Fruit fly (Drosophila melanogaster) Kc167 (cell line): ENCODE results near the gene robl37BC.

ENCODE experiments used
- h ChIP-seq: fragments of >200 bp; optimal IDR thresholded peaks from 3 replicates; lab custom pipeline; 2018; ENCODE audit warnings: missing external identifiers
- insv ChIP-seq: fragments of >200 bp; optimal IDR thresholded peaks from 3 replicates; lab custom pipeline; 2018; ENCODE audit warnings: missing external identifiers

Gene robl37BC

dm6 chr2L:19058916-19059315, 48.2 kb downstream of the robl37BC start, which contains the start of gene Phlpp:
Gene Phlpp (plus strand): TSS chr2L:19059129.
- TF ChIP-seq h (lab: Kevin White, UChicago): no peak
- no peak for TF ChIP-seq insv (lab: Kevin White, UChicago)
